Fruit fly (Drosophila melanogaster): ENCODE results near the gene CG6980.

CG6980 gene

DNA sequence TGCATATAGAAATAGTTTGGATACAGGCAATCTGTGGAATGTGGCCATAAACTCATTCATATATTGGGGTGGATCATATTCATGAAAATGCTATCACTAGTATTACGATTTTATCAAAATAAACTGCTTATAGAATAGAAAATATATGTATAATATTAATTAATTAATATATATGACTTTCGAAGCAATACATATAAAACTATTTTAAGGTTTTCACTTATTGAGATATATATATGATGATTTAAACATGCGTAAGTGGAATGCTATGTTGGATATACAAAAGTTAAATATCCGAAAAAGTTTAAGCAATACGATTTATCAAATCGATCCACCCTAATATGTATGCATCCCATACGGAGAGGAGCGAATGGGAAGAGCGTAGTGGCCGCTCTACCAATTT lies 8.8 kb upstream of the CG6980 start (continued):
- TF ChIP-seq CG10267 (tag; optimal IDR thresholded peaks at IDR 0.05) (peak; percentile 29), HLH3B (GFP tag; IDR thresholded peaks at IDR 0.05) (peak; percentile 39; the same call in 1 of the 2 replicates), PHDP (tag; optimal IDR thresholded peaks at IDR 0.05) (peak; percentile 68), CG32767 (GFP tag; IDR thresholded peaks at IDR 0.05) (peak; percentile 57), wdn (GFP tag; IDR thresholded peaks at IDR 0.05) (no peak), sd (tag; optimal IDR thresholded peaks at IDR 0.05) (peak; percentile 64), CG9817 (tag; optimal IDR thresholded peaks at IDR 0.05) (peak; percentile 3), Kr (GFP tag; optimal IDR thresholded peaks at IDR 0.05) (no peak), phol (tag; optimal IDR thresholded peaks at IDR 0.05) (peak; percentile 27), CG10147 (GFP tag; optimal IDR thresholded peaks at IDR 0.05) (peak; percentile 19), CG13894 (tag; optimal IDR thresholded peaks at IDR 0.05) (no peak), CG12155 (GFP tag; optimal IDR thresholded peaks at IDR 0.05) (no peak), CG7556 (GFP tag; optimal IDR thresholded peaks at IDR 0.05) (peak; percentile 47), Eip74EF (GFP tag; optimal IDR thresholded peaks at IDR 0.05) (peak in 1 of 2 experiments; percentile 39), CG9437 (GFP tag; optimal IDR thresholded peaks at IDR 0.05) (peak; percentile 48), CG4707 (GFP tag; optimal IDR thresholded peaks at IDR 0.05) (no peak), pan (optimal IDR thresholded peaks at IDR 0.05) (no peak), pan (GFP tag; optimal IDR thresholded peaks at IDR 0.05 in 1 of 2, IDR thresholded peaks at IDR 0.05 in 1 of 2) (peak in 1 of 2 experiments; percentile 32), sug (tag; optimal IDR thresholded peaks at IDR 0.05) (peak; percentile 4), insv (GFP tag; optimal IDR thresholded peaks at IDR 0.05) (no peak), CG33557 (GFP tag; optimal IDR thresholded peaks at IDR 0.05) (no peak), stc (GFP tag; IDR thresholded peaks at IDR 0.05) (peak; percentile 31; the same call in 1 of the 2 replicates), Gsc (GFP tag; IDR thresholded peaks at IDR 0.05) (no peak), grau (tag; optimal IDR thresholded peaks at IDR 0.05) (peak; percentile 51), kah (GFP tag; optimal IDR thresholded peaks at IDR 0.05) (peak; percentile 1), CG4424 (GFP tag; optimal IDR thresholded peaks at IDR 0.05) (no peak), Fer1 (GFP tag; optimal IDR thresholded peaks at IDR 0.05) (peak; percentile 5), Nf-YB (GFP tag; optimal IDR thresholded peaks at IDR 0.05) (peak; percentile 11), Hr39 (optimal IDR thresholded peaks at IDR 0.05) (no peak), schlank (tag; optimal IDR thresholded peaks at IDR 0.05) (no peak), CG17829 (tag; optimal IDR thresholded peaks at IDR 0.05) (peak; percentile 44), nom (GFP tag; optimal IDR thresholded peaks at IDR 0.05) (no peak), CG30431 (GFP tag; optimal IDR thresholded peaks at IDR 0.05) (no peak), Ssrp (tag; optimal IDR thresholded peaks at IDR 0.05) (peak; percentile 25), Pdp1 (GFP tag; optimal IDR thresholded peaks at IDR 0.05) (no peak), gcm (GFP tag; optimal IDR thresholded peaks at IDR 0.05) (peak; percentile 48), dmrt11E (tag; optimal IDR thresholded peaks at IDR 0.05) (no peak)

DNA sequence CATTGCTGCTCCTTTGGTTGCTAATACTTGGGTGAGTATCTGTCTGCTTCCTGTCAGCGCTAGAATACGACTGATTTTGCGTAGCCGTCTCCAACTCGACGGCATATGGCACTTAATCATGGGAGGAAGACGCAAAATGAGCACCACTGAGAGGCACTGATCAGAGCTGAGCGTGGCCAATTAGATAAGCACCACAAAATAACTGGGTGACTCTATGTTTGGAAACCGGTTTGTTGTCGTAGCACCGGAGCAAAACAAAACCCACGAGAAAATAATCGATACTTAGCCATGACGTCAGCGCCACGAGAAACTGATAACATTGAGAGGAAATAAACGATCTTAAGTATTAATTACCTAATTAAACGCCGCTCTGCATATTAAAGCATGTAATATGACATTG lies 7.9 kb upstream of the CG6980 start, which contains the start of gene Ude:
Gene Ude (minus strand): TSS at position 166 of the 400 bp plus-strand sequence.
- TF ChIP-seq chm (GFP tag; IDR thresholded peaks at IDR 0.05) (peak; percentile 49; the same call in 1 of the 2 replicates), vvl (GFP tag; IDR thresholded peaks at IDR 0.05) (peak; percentile 19; the same call in 1 of the 2 replicates), PHDP (tag; optimal IDR thresholded peaks at IDR 0.05) (peak; percentile 41), Trl (optimal IDR thresholded peaks at IDR 0.05) (peak in 1 of 2 experiments; percentile 63), Trl (GFP tag; optimal IDR thresholded peaks at IDR 0.05) (no peak), Sry-β (GFP tag; optimal IDR thresholded peaks at IDR 0.05) (peak; percentile 8), Vsx1 (GFP tag; optimal IDR thresholded peaks at IDR 0.05) (peak; percentile 83), chinmo (GFP tag; IDR thresholded peaks at IDR 0.05; ENCODE audit: partially characterized antibody) (peak; percentile 85; the same call in 2 of the 4 replicates), CG34224 (GFP tag; IDR thresholded peaks at IDR 0.05; ENCODE audit: partially characterized antibody) (peak; percentile 42; the same call in 2 of the 3 replicates), CG13287 (GFP tag; IDR thresholded peaks at IDR 0.05; ENCODE audit: partially characterized antibody) (peak; percentile 28), MESR4 (GFP tag; optimal IDR thresholded peaks at IDR 0.05) (peak; percentile 1), bbx (GFP tag; IDR thresholded peaks at IDR 0.05; ENCODE audit: partially characterized antibody) (0 out of 2 replicates have a peak, but pooled peaks have one; percentile 12), Rfx (GFP tag; IDR thresholded peaks at IDR 0.05) (0 out of 2 replicates have a peak, but pooled peaks have one; percentile 23), Adf1 (GFP tag; IDR thresholded peaks at IDR 0.05) (peak; percentile 13; the same call in 1 of the 2 replicates), so (GFP tag; IDR thresholded peaks at IDR 0.05) (0 out of 3 replicates have a peak, but pooled peaks have one; percentile 39)

Measured in whole organism, embryonic.